Fruit fly (Drosophila melanogaster) whole organism, adult: Measurements from ENCODE around the gene okr.
A peak's percentile ranks its signal among the peaks of the same experiment; 100 is the strongest.

Experiments used
- CG12768 ChIP-seq: fragments of 200-800 bp; sonication (Bioruptor generic); optimal IDR thresholded peaks from 2 replicates; lab custom pipeline; 2017; ENCODE audit warnings: missing biosample characterization, missing genetic modification characterization, mild to moderate bottlenecking, moderate library complexity, missing genetic modification reagents
- CG14711 ChIP-seq: fragments of 200-800 bp; sonication (Bioruptor generic); optimal IDR thresholded peaks from 2 replicates; lab custom pipeline; 2018; ENCODE audit warnings: missing biosample characterization, mild to moderate bottlenecking, missing genetic modification characterization, moderate library complexity
- CG1620 ChIP-seq: fragments of 200-800 bp; sonication (Bioruptor generic); optimal IDR thresholded peaks from 2 replicates; lab custom pipeline; 2016; ENCODE audit warnings: missing biosample characterization, missing genetic modification characterization
- CG5204 ChIP-seq: fragments of 200-800 bp; sonication (Bioruptor generic); optimal IDR thresholded peaks from 2 replicates; lab custom pipeline; 2016; ENCODE audit warnings: missing biosample characterization, missing genetic modification characterization
- CG7045 ChIP-seq: fragments of 200-800 bp; sonication (Bioruptor generic); optimal IDR thresholded peaks from 2 replicates; lab custom pipeline; 2017; ENCODE audit warnings: missing biosample characterization, mild to moderate bottlenecking, missing genetic modification characterization
- CG7101 ChIP-seq: fragments of 200-800 bp; sonication (Bioruptor generic); optimal IDR thresholded peaks from 2 replicates; lab custom pipeline; 2018; ENCODE audit warnings: missing biosample characterization, mild to moderate bottlenecking, missing genetic modification characterization, moderate library complexity
- Clk ChIP-seq: fragments of 200-800 bp; sonication (Bioruptor generic); optimal IDR thresholded peaks from 2 replicates; lab custom pipeline; 2017; ENCODE audit warnings: missing biosample characterization, missing genetic modification characterization
- Crg-1 ChIP-seq: fragments of 200-800 bp; sonication (Bioruptor generic); optimal IDR thresholded peaks from 2 replicates; lab custom pipeline; 2016; ENCODE audit warnings: missing biosample characterization, missing genetic modification characterization
- Hr96 ChIP-seq: fragments of 200-800 bp; sonication (Bioruptor generic); optimal IDR thresholded peaks from 2 replicates; lab custom pipeline; 2016; ENCODE audit warnings: missing biosample characterization, missing genetic modification characterization
- bab1 ChIP-seq: fragments of 200-800 bp; sonication (Bioruptor generic); optimal IDR thresholded peaks from 3 replicates; lab custom pipeline; 2019; ENCODE audit warnings: missing biosample characterization, mild to moderate bottlenecking, missing genetic modification characterization, moderate library complexity
- cic ChIP-seq: fragments of 200-800 bp; sonication (Bioruptor generic); optimal IDR thresholded peaks from 2 replicates; lab custom pipeline; 2017; ENCODE audit warnings: missing biosample characterization, mild to moderate bottlenecking, missing genetic modification characterization, moderate library complexity
- pad ChIP-seq: fragments of 200-800 bp; sonication (Bioruptor generic); optimal IDR thresholded peaks from 3 replicates; lab custom pipeline; 2017; ENCODE audit warnings: missing biosample characterization, missing genetic modification characterization, mild to moderate bottlenecking, moderate library complexity, missing genetic modification reagents
- tj ChIP-seq: fragments of 200-800 bp; sonication (Bioruptor generic); optimal IDR thresholded peaks from 3 replicates; lab custom pipeline; 2017; ENCODE audit warnings: missing biosample characterization, mild to moderate bottlenecking, missing genetic modification characterization, moderate library complexity
- toe ChIP-seq: fragments of 200-800 bp; sonication (Bioruptor generic); optimal IDR thresholded peaks from 2 replicates; lab custom pipeline; 2016; ENCODE audit warnings: missing biosample characterization, missing genetic modification characterization

DNA sequence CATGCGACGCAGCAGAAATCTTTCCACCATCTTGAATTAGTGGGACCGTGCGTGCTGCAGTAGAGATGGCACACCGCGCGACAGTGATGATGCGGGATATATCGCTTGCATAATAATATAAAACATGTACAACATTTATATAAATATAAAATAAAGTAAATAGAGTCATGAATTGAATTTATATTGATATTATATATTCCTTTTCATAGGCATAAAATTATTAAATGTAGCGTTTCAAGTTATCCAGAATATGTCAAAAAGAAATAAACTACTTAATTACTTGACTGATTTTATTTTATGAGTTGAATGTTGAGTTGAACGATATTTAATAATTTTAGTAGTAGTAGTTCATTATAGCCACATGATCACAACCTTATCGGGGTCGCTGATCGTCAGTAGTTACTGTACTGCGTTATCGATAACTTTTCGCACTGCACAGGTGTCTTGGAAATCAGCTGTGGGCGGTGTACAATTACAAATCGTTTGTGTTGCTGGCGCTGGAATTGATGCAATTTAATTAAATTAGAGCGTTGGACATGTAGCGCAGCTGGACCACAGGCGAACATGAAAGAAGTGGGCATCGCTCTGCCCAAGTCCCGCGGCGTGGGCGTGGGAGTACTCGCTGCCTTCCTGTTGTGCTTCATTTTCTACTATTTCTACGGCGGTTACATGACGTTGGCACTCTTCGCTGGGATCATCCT lies 4.7 kb downstream of the okr start, which contains the start of the genes Chd1 and Bem46:
- TF ChIP-seq CG7101 (tag; lab: Kevin White, UChicago) (peak; percentile 90), Hr96 (no peak), Clk (GFP tag; lab: Kevin White, UChicago) (peak; percentile 77), pad (peak; percentile 73), CG7045 (GFP tag; lab: Kevin White, UChicago) (peak; percentile 85), CG12768 (peak; percentile 87), CG1620 (peak; percentile 81), bab1 (GFP tag; lab: Kevin White, UChicago) (peak; percentile 65), cic (peak; percentile 56), CG5204 (GFP tag; lab: Kevin White, UChicago) (no peak), Crg-1 (GFP tag; lab: Kevin White, UChicago) (peak; percentile 79), tj (GFP tag; lab: Kevin White, UChicago) (peak; percentile 80), CG14711 (peak; percentile 80), toe (GFP tag; lab: Kevin White, UChicago) (no peak)
